Fruit fly (Drosophila melanogaster) whole organism, embryonic: ENCODE data around the gene Polr3F.

ENCODE experiments used
- Atf3 ChIP-seq: fragments of 200-800 bp; sonication (Bioruptor generic); optimal IDR thresholded peaks from 3 replicates; lab custom pipeline; 2016; ENCODE audit warnings: missing biosample characterization, missing genetic modification characterization
- BEAF-32 ChIP-seq: fragments of 200-800 bp; sonication (Bioruptor generic); optimal IDR thresholded peaks from 3 replicates; lab custom pipeline; 2017; ENCODE audit warnings: missing biosample characterization, missing genetic modification characterization, mild to moderate bottlenecking, moderate library complexity, missing genetic modification reagents
- CG10267 ChIP-seq: fragments of 200-800 bp; sonication (Bioruptor generic); optimal IDR thresholded peaks from 2 replicates; lab custom pipeline; 2018; ENCODE audit warnings: missing biosample characterization, mild to moderate bottlenecking, missing genetic modification characterization, moderate library complexity
- CG10654 ChIP-seq: fragments of 200-800 bp; sonication (Bioruptor generic); optimal IDR thresholded peaks from 2 replicates; lab custom pipeline; 2016; ENCODE audit warnings: missing biosample characterization, missing genetic modification characterization
- CG11085 ChIP-seq: fragments of 200-800 bp; sonication (Bioruptor generic); IDR thresholded peaks from 2 replicates; pipeline ENCODE4 v1.3.6; 2022; ENCODE audit warnings: missing biosample characterization, missing genetic modification characterization
- CG11723 ChIP-seq: fragments of 200-800 bp; sonication (Bioruptor generic); optimal IDR thresholded peaks from 2 replicates; lab custom pipeline; 2017; ENCODE audit warnings: missing biosample characterization, mild to moderate bottlenecking, missing genetic modification characterization
- CG13287 ChIP-seq: fragments of 200-800 bp; sonication (Bioruptor generic); IDR thresholded peaks from 2 replicates; pipeline ENCODE4 v1.3.6; 2022; ENCODE audit warnings: missing biosample characterization, missing genetic modification characterization; ENCODE audit not compliant: partially characterized antibody
- CG1647 ChIP-seq: fragments of 200-800 bp; sonication (Bioruptor generic); optimal IDR thresholded peaks from 3 replicates; lab custom pipeline; 2016; ENCODE audit warnings: missing biosample characterization, missing genetic modification characterization
- CG17328 ChIP-seq: fragments of 200-800 bp; sonication (Bioruptor generic); IDR thresholded peaks from 2 replicates; pipeline ENCODE4 v1.3.6; 2022; ENCODE audit warnings: missing biosample characterization, missing genetic modification characterization
- CG2116 ChIP-seq: fragments of 200-800 bp; sonication (Bioruptor generic); optimal IDR thresholded peaks from 3 replicates; lab custom pipeline; 2018; ENCODE audit warnings: missing biosample characterization, mild to moderate bottlenecking, missing genetic modification characterization
- CG2712 ChIP-seq: fragments of 200-800 bp; optimal IDR thresholded peaks from 3 replicates; lab custom pipeline; 2019; ENCODE audit warnings: missing biosample characterization, mild to moderate bottlenecking, missing genetic modification characterization, moderate library complexity
- CG30431 ChIP-seq: fragments of 200-800 bp; sonication (Bioruptor generic); optimal IDR thresholded peaks from 2 replicates; lab custom pipeline; 2017; ENCODE audit warnings: missing biosample characterization, missing genetic modification characterization
- CG4360 ChIP-seq: fragments of 200-800 bp; sonication (Bioruptor generic); IDR thresholded peaks from 2 replicates; pipeline ENCODE4 v1.3.6; 2022; ENCODE audit warnings: missing biosample characterization, missing genetic modification characterization
- CG4404 ChIP-seq: fragments of 200-800 bp; sonication (Bioruptor generic); IDR thresholded peaks from 2 replicates; pipeline ENCODE4 v1.3.6; 2022; ENCODE audit warnings: missing biosample characterization, missing genetic modification characterization
- CG4854 ChIP-seq: fragments of 200-800 bp; sonication (Bioruptor generic); optimal IDR thresholded peaks from 2 replicates; lab custom pipeline; 2016; ENCODE audit warnings: missing biosample characterization, missing genetic modification characterization, inconsistent platforms
- CG6175 ChIP-seq: fragments of 200-800 bp; sonication (Bioruptor generic); IDR thresholded peaks from 3 replicates; pipeline ENCODE4 v1.3.6; 2022; ENCODE audit warnings: missing biosample characterization, missing genetic modification characterization
- CG8388 ChIP-seq: fragments of 200-800 bp; sonication (Bioruptor generic); optimal IDR thresholded peaks from 2 replicates; lab custom pipeline; 2019; ENCODE audit warnings: missing biosample characterization, mild to moderate bottlenecking, missing genetic modification characterization, moderate library complexity
- CHES-1-like ChIP-seq: fragments of 200-800 bp; sonication (Bioruptor generic); optimal IDR thresholded peaks from 2 replicates; lab custom pipeline; 2016; ENCODE audit warnings: missing biosample characterization, missing genetic modification characterization
- CoRest ChIP-seq: fragments of 200-800 bp; sonication (Bioruptor generic); optimal IDR thresholded peaks from 3 replicates; lab custom pipeline; 2018; ENCODE audit warnings: missing biosample characterization, mild to moderate bottlenecking, missing genetic modification characterization, moderate library complexity
- Dek ChIP-seq: fragments of 200-800 bp; sonication (Bioruptor generic); optimal IDR thresholded peaks from 3 replicates; lab custom pipeline; 2019; ENCODE audit warnings: missing biosample characterization, mild to moderate bottlenecking, missing genetic modification characterization, moderate library complexity
- Doc2 ChIP-seq: fragments of 200-800 bp; sonication (Bioruptor generic); IDR thresholded peaks from 2 replicates; pipeline ENCODE4 v1.3.6; 2022; ENCODE audit warnings: missing biosample characterization, missing genetic modification characterization
- Dref ChIP-seq: fragments of 200-800 bp; sonication (Bioruptor generic); IDR thresholded peaks from 2 replicates; pipeline ENCODE4 v1.3.6; 2022; ENCODE audit warnings: missing biosample characterization, missing genetic modification characterization
- Fer3 ChIP-seq: fragments of 200-800 bp; sonication (Bioruptor generic); optimal IDR thresholded peaks from 2 replicates; lab custom pipeline; 2018; ENCODE audit warnings: missing biosample characterization, mild to moderate bottlenecking, missing genetic modification characterization, moderate library complexity
- HHEX ChIP-seq: fragments of 200-800 bp; sonication (Bioruptor generic); optimal IDR thresholded peaks from 3 replicates; lab custom pipeline; 2017; ENCODE audit warnings: missing biosample characterization, mild to moderate bottlenecking, missing genetic modification characterization, missing genetic modification reagents
- HLHmδ ChIP-seq: fragments of 200-800 bp; sonication (Bioruptor generic); optimal IDR thresholded peaks from 2 replicates; lab custom pipeline; 2018; ENCODE audit warnings: missing biosample characterization, mild to moderate bottlenecking, missing genetic modification characterization, moderate library complexity
- Jarid2 ChIP-seq: fragments of 200-800 bp; sonication (Bioruptor generic); optimal IDR thresholded peaks from 3 replicates; lab custom pipeline; 2017; ENCODE audit warnings: mild to moderate bottlenecking, missing biosample characterization, missing genetic modification reagents, missing genetic modification characterization
- MESR4 ChIP-seq: fragments of 200-800 bp; sonication (Bioruptor generic); optimal IDR thresholded peaks from 2 replicates; lab custom pipeline; 2018; ENCODE audit warnings: missing biosample characterization, mild to moderate bottlenecking, missing genetic modification characterization, moderate library complexity
- Max ChIP-seq: fragments of 200-800 bp; sonication (Bioruptor generic); optimal IDR thresholded peaks from 2 replicates; lab custom pipeline; 2016; ENCODE audit warnings: missing biosample characterization, mild to moderate bottlenecking, missing genetic modification characterization
- NFAT ChIP-seq: fragments of 200-800 bp; sonication (Bioruptor generic); IDR thresholded peaks from 2 replicates; pipeline ENCODE4 v1.3.6; 2022; ENCODE audit warnings: missing biosample characterization, missing genetic modification characterization
- ac ChIP-seq: fragments of 200-800 bp; sonication (Bioruptor generic); optimal IDR thresholded peaks from 3 replicates; lab custom pipeline; 2017; ENCODE audit warnings: missing biosample characterization, mild to moderate bottlenecking, missing genetic modification characterization
- ara ChIP-seq: fragments of 200-800 bp; sonication (Bioruptor generic); IDR thresholded peaks from 2 replicates; pipeline ENCODE4 v1.3.6; 2022; ENCODE audit warnings: missing biosample characterization, missing genetic modification characterization
- dm ChIP-seq: fragments of 200-800 bp; sonication (Bioruptor generic); optimal IDR thresholded peaks from 3 replicates; lab custom pipeline; 2016; ENCODE audit warnings: missing biosample characterization, missing genetic modification characterization
- fd96Cb ChIP-seq: fragments of 200-800 bp; sonication (Bioruptor generic); optimal IDR thresholded peaks from 2 replicates; lab custom pipeline; 2018; ENCODE audit warnings: missing biosample characterization, mild to moderate bottlenecking, missing genetic modification characterization, moderate library complexity
- fru ChIP-seq: fragments of >200 bp; optimal IDR thresholded peaks from 2 replicates; lab custom pipeline; 2017
- hb ChIP-seq: fragments of 200-800 bp; sonication (Bioruptor generic); IDR thresholded peaks from 3 replicates; pipeline ENCODE4 v1.3.6; 2022; ENCODE audit warnings: missing biosample characterization, missing genetic modification characterization; ENCODE audit not compliant: partially characterized antibody
- her ChIP-seq: fragments of 200-800 bp; sonication (Bioruptor generic); optimal IDR thresholded peaks from 2 replicates; lab custom pipeline; 2016; ENCODE audit warnings: missing biosample characterization, missing genetic modification characterization
- insv ChIP-seq, 2 experiments: fragments of 200-800 bp; sonication (Bioruptor generic); optimal IDR thresholded peaks; 3 replicates each; lab custom pipeline; 2016 to 2018; ENCODE audit warnings: missing biosample characterization in 2 of 2, missing genetic modification characterization in 2 of 2
- kay ChIP-seq: fragments of 200-800 bp; sonication (Bioruptor generic); optimal IDR thresholded peaks from 2 replicates; lab custom pipeline; 2016; ENCODE audit warnings: missing biosample characterization, missing genetic modification characterization
- klu ChIP-seq: fragments of 200-800 bp; sonication (Bioruptor generic); IDR thresholded peaks from 2 replicates; pipeline ENCODE4 v1.3.6; 2022; ENCODE audit warnings: missing biosample characterization, missing genetic modification characterization
- knrl ChIP-seq: fragments of 200-800 bp; sonication (Bioruptor generic); IDR thresholded peaks from 3 replicates; pipeline ENCODE4 v1.3.6; 2022; ENCODE audit warnings: missing biosample characterization, missing genetic modification characterization; ENCODE audit not compliant: partially characterized antibody
- nau ChIP-seq: fragments of 200-800 bp; sonication (Bioruptor generic); optimal IDR thresholded peaks from 3 replicates; lab custom pipeline; 2017; ENCODE audit warnings: missing biosample characterization, mild to moderate bottlenecking, missing genetic modification characterization, missing genetic modification reagents
- pum ChIP-seq: fragments of 200-800 bp; sonication (Bioruptor generic); optimal IDR thresholded peaks from 2 replicates; lab custom pipeline; 2016; ENCODE audit warnings: missing biosample characterization, missing genetic modification characterization
- row ChIP-seq: fragments of 200-800 bp; sonication (Bioruptor generic); IDR thresholded peaks from 3 replicates; pipeline ENCODE4 v1.3.6; 2022; ENCODE audit warnings: missing biosample characterization, missing genetic modification characterization
- seq ChIP-seq: fragments of 200-800 bp; sonication (Bioruptor generic); IDR thresholded peaks from 2 replicates; pipeline ENCODE4 v1.3.6; 2022; ENCODE audit warnings: missing biosample characterization, missing genetic modification characterization
- ssp ChIP-seq: fragments of 200-800 bp; sonication (Bioruptor generic); IDR thresholded peaks from 2 replicates; pipeline ENCODE4 v1.3.6; 2022; ENCODE audit warnings: missing biosample characterization, missing genetic modification characterization
- tio ChIP-seq: fragments of 200-800 bp; sonication (Bioruptor generic); optimal IDR thresholded peaks from 2 replicates; lab custom pipeline; 2017; ENCODE audit warnings: missing biosample characterization, missing genetic modification characterization, inconsistent platforms
- unc-4 ChIP-seq: fragments of 200-800 bp; sonication (Bioruptor generic); IDR thresholded peaks from 2 replicates; pipeline ENCODE4 v1.3.6; 2022; ENCODE audit warnings: missing biosample characterization, missing genetic modification characterization; ENCODE audit not compliant: partially characterized antibody
- vvl ChIP-seq: fragments of 200-800 bp; sonication (Bioruptor generic); IDR thresholded peaks from 2 replicates; pipeline ENCODE4 v1.3.6; 2022; ENCODE audit warnings: missing biosample characterization, missing genetic modification characterization
- wdn ChIP-seq: fragments of 200-800 bp; sonication (Bioruptor generic); IDR thresholded peaks from 2 replicates; pipeline ENCODE4 v1.3.6; 2022; ENCODE audit warnings: missing biosample characterization, missing genetic modification characterization

The Polr3F gene

DNA sequence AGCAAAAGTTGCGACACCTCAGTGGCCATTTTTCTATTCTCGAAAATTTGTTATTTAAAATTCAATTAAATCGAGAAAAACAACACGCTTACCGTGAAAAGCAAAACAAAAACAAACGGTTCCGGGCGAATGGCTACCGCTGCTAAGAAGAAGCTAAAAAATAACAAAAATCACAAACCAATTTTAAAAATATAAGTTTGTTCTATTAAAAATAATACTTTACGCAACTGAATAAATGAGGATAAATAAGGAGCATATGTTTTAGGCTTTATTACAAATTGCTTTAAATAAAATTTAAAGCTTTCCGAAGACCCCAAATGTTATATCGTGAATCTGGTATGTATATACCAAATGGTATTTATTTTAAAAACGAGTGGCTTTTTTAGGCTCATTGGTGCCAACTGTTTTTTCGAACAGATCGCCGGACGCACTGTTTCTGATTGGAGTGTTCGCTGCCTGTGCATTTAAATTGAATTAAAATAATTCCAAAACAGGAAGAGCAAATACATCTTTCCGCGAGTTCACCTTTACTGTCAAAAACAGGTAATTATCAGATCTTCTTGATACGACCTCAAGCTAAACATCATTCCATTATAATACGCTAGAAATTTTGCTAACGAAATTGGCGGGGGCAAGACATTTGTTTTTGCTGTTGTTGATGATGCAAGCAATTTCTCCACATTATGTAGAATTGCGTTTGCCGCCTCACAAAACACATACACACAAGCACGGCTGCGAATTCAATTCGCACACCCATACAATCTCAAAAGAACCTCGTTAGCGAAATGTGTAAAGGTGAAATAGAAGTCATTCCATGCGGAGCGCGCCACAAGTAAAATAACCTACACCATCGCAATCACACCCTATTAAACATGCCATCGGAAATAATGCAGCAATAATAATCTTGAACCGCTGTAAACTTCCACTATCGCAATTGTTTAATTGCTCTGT lies at the start of gene Polr3F, which contains the start of gene PyK:
TSS of gene Polr3F (minus strand) at position 248 of the 951 bp plus-strand sequence.
TSS of gene PyK (plus strand) at position 411 of the 951 bp plus-strand sequence.
- TF ChIP-seq HLHmδ (no peak), unc-4 (0 out of 2 replicates have a peak, but pooled peaks have one; percentile 15), HHEX (GFP tag; lab: Kevin White, UChicago) (peak; percentile 14), dm (GFP tag; lab: Kevin White, UChicago) (peak; percentile 25), Jarid2 (GFP tag; lab: Kevin White, UChicago) (peak; percentile 64), insv (GFP tag; optimal IDR thresholded peaks at IDR 0.05; lab: Kevin White, UChicago) (peak; percentile 68 to 95), ac (GFP tag; lab: Kevin White, UChicago) (no peak), CG11723 (GFP tag; lab: Kevin White, UChicago) (no peak), CHES-1-like (GFP tag; lab: Kevin White, UChicago) (peak; percentile 44), klu (GFP tag; lab: Robert Waterston, UW) (no peak), Atf3 (no peak), CG4854 (peak; percentile 27), ara (no peak), CG4360 (GFP tag; lab: Robert Waterston, UW) (no peak), Max (GFP tag; lab: Kevin White, UChicago) (peak; percentile 33), Doc2 (no peak), CG11085 (no peak), CG4404 (no peak), wdn (GFP tag; lab: Robert Waterston, UW) (no peak), nau (no peak), hb (no peak), knrl (GFP tag; lab: Robert Waterston, UW) (0 out of 3 replicates have a peak, but pooled peaks have one; percentile 26), CG1647 (GFP tag; lab: Kevin White, UChicago) (no peak), BEAF-32 (GFP tag; lab: Kevin White, UChicago) (peak; percentile 50), row (GFP tag; lab: Robert Waterston, UW) (peak; percentile 74), Dek (peak; percentile 3), vvl (peak; percentile 25; the same call in 1 of the 2 replicates), CoRest (tag; lab: Kevin White, UChicago) (peak; percentile 52), pum (GFP tag; lab: Kevin White, UChicago) (no peak), CG13287 (GFP tag; lab: Robert Waterston, UW) (peak; percentile 50), CG2116 (GFP tag; lab: Kevin White, UChicago) (peak; percentile 32), ssp (GFP tag; lab: Robert Waterston, UW) (no peak), her (GFP tag; lab: Kevin White, UChicago) (no peak), seq (no peak), Fer3 (tag; lab: Kevin White, UChicago) (peak; percentile 40), CG6175 (no peak), CG10267 (peak; percentile 60), Dref (no peak), CG30431 (GFP tag; lab: Kevin White, UChicago) (no peak), MESR4 (GFP tag; lab: Kevin White, UChicago) (peak; percentile 27), CG8388 (GFP tag; lab: Kevin White, UChicago) (peak; percentile 38), NFAT (GFP tag; lab: Robert Waterston, UW) (no peak), CG10654 (GFP tag; lab: Kevin White, UChicago) (peak; percentile 5), tio (GFP tag; lab: Kevin White, UChicago) (no peak), CG17328 (GFP tag; lab: Robert Waterston, UW) (peak; percentile 31; the same call in 1 of the 2 replicates), fd96Cb (no peak), CG2712 (tag; lab: Kevin White, UChicago) (peak; percentile 56), kay (GFP tag; lab: Kevin White, UChicago) (no peak), fru (lab: Kevin White, UChicago) (no peak)
